Fruit fly (Drosophila melanogaster) whole organism, wandering third instar larva: ENCODE measurements around the gene B52.

ENCODE experiments used
- Abd-B ChIP-seq: fragments of >200 bp; optimal IDR thresholded peaks from 2 replicates; lab custom pipeline; 2017; ENCODE audit warnings: missing biosample characterization, missing genetic modification characterization
- CG32264 ChIP-seq: fragments of 200-800 bp; sonication (Bioruptor generic); optimal IDR thresholded peaks from 2 replicates; lab custom pipeline; 2016; ENCODE audit warnings: missing biosample characterization, missing genetic modification characterization
- CG9705 ChIP-seq: fragments of 200-800 bp; sonication (Bioruptor generic); optimal IDR thresholded peaks from 2 replicates; lab custom pipeline; 2018; ENCODE audit warnings: missing biosample characterization, mild to moderate bottlenecking, missing genetic modification characterization
- CrebA ChIP-seq: fragments of 200-800 bp; sonication (Bioruptor generic); optimal IDR thresholded peaks from 2 replicates; lab custom pipeline; 2016; ENCODE audit warnings: missing biosample characterization, mild to moderate bottlenecking, missing genetic modification characterization, borderline replicate concordance
- Dfd ChIP-seq: fragments of >200 bp; optimal IDR thresholded peaks from 2 replicates; lab custom pipeline; 2017; ENCODE audit warnings: missing biosample characterization, missing genetic modification characterization
- Dif ChIP-seq: fragments of 200-275, 200-300 bp; sonication (Bioruptor generic); optimal IDR thresholded peaks from 2 replicates; lab custom pipeline; 2018; ENCODE audit warnings: missing biosample characterization, missing genetic modification characterization; ENCODE audit not compliant: partially characterized antibody
- GATAd ChIP-seq: sonication (Bioruptor generic); optimal IDR thresholded peaks from 2 replicates; lab custom pipeline; 2016; ENCODE audit warnings: missing biosample characterization, missing genetic modification characterization
- HLH106 ChIP-seq: fragments of 200-800 bp; optimal IDR thresholded peaks from 3 replicates; lab custom pipeline; 2019; ENCODE audit warnings: missing biosample characterization, mild to moderate bottlenecking, missing genetic modification characterization, moderate library complexity
- Hnf4 ChIP-seq: fragments of 200-800 bp; sonication (Bioruptor generic); optimal IDR thresholded peaks from 2 replicates; lab custom pipeline; 2016; ENCODE audit warnings: missing biosample characterization, mild to moderate bottlenecking, missing genetic modification characterization
- Hr78 ChIP-seq: fragments of >200 bp; optimal IDR thresholded peaks from 2 replicates; lab custom pipeline; 2017; ENCODE audit warnings: missing biosample characterization, missing genetic modification characterization
- Hr83 ChIP-seq: fragments of 200-300 bp; sonication (Bioruptor generic); optimal IDR thresholded peaks from 2 replicates; lab custom pipeline; 2016; ENCODE audit warnings: missing biosample characterization, mild to moderate bottlenecking, missing genetic modification characterization, moderate library complexity; ENCODE audit not compliant: poor library complexity, severe bottlenecking
- Jra ChIP-seq: sonication (Bioruptor generic); optimal IDR thresholded peaks from 2 replicates; lab custom pipeline; 2016; ENCODE audit warnings: missing biosample characterization, missing genetic modification characterization
- Mio ChIP-seq: sonication (Bioruptor generic); optimal IDR thresholded peaks from 2 replicates; lab custom pipeline; 2016; ENCODE audit warnings: missing biosample characterization, missing genetic modification characterization
- Myc ChIP-seq: fragments of >200 bp; optimal IDR thresholded peaks from 2 replicates; lab custom pipeline; 2017
- N ChIP-seq: fragments of >200 bp; optimal IDR thresholded peaks from 2 replicates; lab custom pipeline; 2018; ENCODE audit warnings: missing biosample characterization, missing external identifiers, missing genetic modification characterization
- OdsH ChIP-seq: fragments of 200-800 bp; sonication (Bioruptor generic); optimal IDR thresholded peaks from 2 replicates; lab custom pipeline; 2016; ENCODE audit warnings: missing biosample characterization, mild to moderate bottlenecking, missing genetic modification characterization
- Rel ChIP-seq, 2 experiments: fragments of 200-800 bp; sonication (Bioruptor generic) in 1 of 2; optimal IDR thresholded peaks; 2 replicates in 1 of 2; 3 replicates in 1 of 2; lab custom pipeline; 2016 to 2019; ENCODE audit warnings: mild to moderate bottlenecking in 2 of 2, missing biosample characterization in 2 of 2, missing genetic modification characterization in 2 of 2, moderate library complexity in 1 of 2
- Sp1 ChIP-seq: fragments of 200-800 bp; sonication (Bioruptor generic); optimal IDR thresholded peaks from 3 replicates; lab custom pipeline; 2019; ENCODE audit warnings: missing biosample characterization, mild to moderate bottlenecking, missing genetic modification characterization, moderate library complexity
- Vsx2 ChIP-seq: fragments of 200-300, 225-300 bp; sonication (Bioruptor generic); optimal IDR thresholded peaks from 2 replicates; lab custom pipeline; 2018; ENCODE audit warnings: missing biosample characterization, missing genetic modification characterization; ENCODE audit not compliant: partially characterized antibody
- br ChIP-seq: fragments of 200-800 bp; sonication (Bioruptor generic); optimal IDR thresholded peaks from 2 replicates; lab custom pipeline; 2016; ENCODE audit warnings: missing biosample characterization, missing genetic modification characterization
- brk ChIP-seq: fragments of 200-800 bp; sonication (Bioruptor generic); optimal IDR thresholded peaks from 2 replicates; lab custom pipeline; 2016; ENCODE audit warnings: missing biosample characterization, mild to moderate bottlenecking, missing genetic modification characterization
- dl ChIP-seq, 2 experiments: fragments of 175-275, 200-275 bp in 1 of 2; fragments of 200-275 bp in 1 of 2; sonication (Bioruptor generic); optimal IDR thresholded peaks; lab custom pipeline; 2018; ENCODE audit warnings: mild to moderate bottlenecking in 2 of 2, missing biosample characterization in 2 of 2, missing genetic modification characterization in 2 of 2, moderate library complexity in 2 of 2; ENCODE audit not compliant: partially characterized antibody in 2 of 2, insufficient read depth in 1 of 2
- dmrt93B ChIP-seq: fragments of 200-800 bp; sonication (Bioruptor generic); optimal IDR thresholded peaks from 2 replicates; lab custom pipeline; 2018; ENCODE audit warnings: missing biosample characterization, mild to moderate bottlenecking, missing genetic modification characterization
- dsf ChIP-seq: sonication (Bioruptor generic); optimal IDR thresholded peaks from 2 replicates; lab custom pipeline; 2016; ENCODE audit warnings: missing biosample characterization, missing genetic modification characterization, borderline replicate concordance
- ey ChIP-seq: fragments of 200-800 bp; sonication (Bioruptor generic); optimal IDR thresholded peaks from 2 replicates; lab custom pipeline; 2016; ENCODE audit warnings: missing biosample characterization, missing genetic modification characterization
- foxo ChIP-seq, 2 experiments: fragments of 200-800 bp; sonication (Bioruptor generic); optimal IDR thresholded peaks; 2 replicates in 1 of 2; 3 replicates in 1 of 2; lab custom pipeline; 2016 to 2017; ENCODE audit warnings: missing biosample characterization in 2 of 2, missing genetic modification characterization in 2 of 2
- fru ChIP-seq: fragments of 200-800 bp; sonication (Bioruptor generic); optimal IDR thresholded peaks from 3 replicates; lab custom pipeline; 2016; ENCODE audit warnings: missing biosample characterization, mild to moderate bottlenecking, missing genetic modification characterization
- h ChIP-seq: fragments of 200-800 bp; sonication (Bioruptor generic); optimal IDR thresholded peaks from 3 replicates; lab custom pipeline; 2016; ENCODE audit warnings: missing biosample characterization, mild to moderate bottlenecking, missing genetic modification characterization
- jim ChIP-seq: fragments of 175-275, 200-325 bp; sonication (Bioruptor generic); optimal IDR thresholded peaks from 2 replicates; lab custom pipeline; 2016; ENCODE audit warnings: missing biosample characterization, mild to moderate bottlenecking, missing genetic modification characterization
- lola ChIP-seq: fragments of >200 bp; optimal IDR thresholded peaks from 2 replicates; lab custom pipeline; 2017; ENCODE audit warnings: missing biosample characterization, missing genetic modification characterization
- pan ChIP-seq: fragments of >200 bp; optimal IDR thresholded peaks from 2 replicates; lab custom pipeline; 2017
- psq ChIP-seq: fragments of 200-800 bp; sonication (Bioruptor generic); optimal IDR thresholded peaks from 3 replicates; lab custom pipeline; 2017; ENCODE audit warnings: missing biosample characterization, mild to moderate bottlenecking, missing genetic modification characterization, moderate library complexity
- rgr ChIP-seq: fragments of 200-800 bp; sonication (Bioruptor generic); optimal IDR thresholded peaks from 3 replicates; lab custom pipeline; 2016; ENCODE audit warnings: missing biosample characterization, mild to moderate bottlenecking, missing genetic modification characterization
- sage ChIP-seq: fragments of 200-800 bp; sonication (Bioruptor generic); optimal IDR thresholded peaks from 2 replicates; lab custom pipeline; 2016; ENCODE audit warnings: missing biosample characterization, mild to moderate bottlenecking, missing genetic modification characterization
- sv ChIP-seq: fragments of 200-800 bp; sonication (Bioruptor generic); optimal IDR thresholded peaks from 3 replicates; lab custom pipeline; 2016; ENCODE audit warnings: missing biosample characterization, missing genetic modification characterization
- tai ChIP-seq: sonication (Bioruptor generic); optimal IDR thresholded peaks from 2 replicates; lab custom pipeline; 2016; ENCODE audit warnings: missing biosample characterization, missing genetic modification characterization
- usp ChIP-seq: fragments of >200 bp; optimal IDR thresholded peaks from 2 replicates; lab custom pipeline; 2017; ENCODE audit warnings: missing biosample characterization, missing genetic modification characterization
- woc ChIP-seq: sonication (Bioruptor generic); optimal IDR thresholded peaks from 2 replicates; lab custom pipeline; 2016; ENCODE audit warnings: missing biosample characterization, mild to moderate bottlenecking, missing genetic modification characterization

B52 gene

dm6 chr3R:13676137-13677086 is 15.3 kb downstream of the B52 start, which contains the start of the genes Lkb1 and CG9588:
Gene Lkb1, plus strand, starts transcription at chr3R:13676549.
Gene CG9588, minus strand, starts transcription at chr3R:13676681.
- TF ChIP-seq Myc (lab: Kevin White, UChicago) (no peak), Hnf4 (GFP tag; lab: Kevin White, UChicago) (no peak), Dfd (GFP tag; lab: Kevin White, UChicago) (no peak), lola (GFP tag; lab: Kevin White, UChicago) (no peak), HLH106 (tag; lab: Kevin White, UChicago) (peak; percentile 27), fru (GFP tag; lab: Kevin White, UChicago) (peak; percentile 69), CrebA (GFP tag; lab: Kevin White, UChicago) (no peak), N (GFP tag; lab: Kevin White, UChicago) (no peak), usp (no peak), Mio (GFP tag; lab: Kevin White, UChicago) (no peak), sv (GFP tag; lab: Kevin White, UChicago) (peak; percentile 39), psq (GFP tag; lab: Kevin White, UChicago) (peak; percentile 56), GATAd (GFP tag; lab: Kevin White, UChicago) (no peak), foxo (GFP tag; optimal IDR thresholded peaks at IDR 0.05; lab: Kevin White, UChicago) (peak in 1 of 2 experiments; percentile 80), Jra (GFP tag; lab: Kevin White, UChicago) (no peak), Abd-B (GFP tag; lab: Kevin White, UChicago) (no peak), CG9705 (GFP tag; lab: Kevin White, UChicago) (no peak), jim (GFP tag; lab: Kevin White, UChicago) (peak; percentile 51), Vsx2 (no peak), Sp1 (GFP tag; lab: Kevin White, UChicago) (peak; percentile 13), Hr78 (GFP tag; lab: Kevin White, UChicago) (no peak), Dif (GFP tag; lab: Kevin White, UChicago) (no peak), pan (lab: Kevin White, UChicago) (no peak), dsf (GFP tag; lab: Kevin White, UChicago) (no peak), woc (GFP tag; lab: Kevin White, UChicago) (no peak), Rel (GFP tag; optimal IDR thresholded peaks at IDR 0.05; lab: Kevin White, UChicago) (no peak), Rel (tag; optimal IDR thresholded peaks at IDR 0.05; lab: Kevin White, UChicago) (peak; percentile 79), rgr (GFP tag; lab: Kevin White, UChicago) (peak; percentile 62), Hr83 (GFP tag; lab: Kevin White, UChicago) (peak; percentile 53), dmrt93B (no peak), sage (no peak), h (peak; percentile 56), CG32264 (GFP tag; lab: Kevin White, UChicago) (no peak), tai (GFP tag; lab: Kevin White, UChicago) (no peak), dl (GFP tag; optimal IDR thresholded peaks at IDR 0.05; lab: Kevin White, UChicago; ENCODE audit: insufficient read depth in 1 of 2, partially characterized antibody in 2 of 2) (no peak), ey (peak; percentile 77), OdsH (peak; percentile 66), br (peak; percentile 66), brk (GFP tag; lab: Kevin White, UChicago) (no peak)
- TF ChIP-seq, all 38 proteins: peak for 14
